Fruit fly (Drosophila melanogaster) whole organism, embryonic: Measurements from ENCODE around the gene Fign.

Source experiments
- Awh ChIP-seq: fragments of 200-800 bp; sonication (Bioruptor generic); IDR thresholded peaks from 2 replicates; pipeline ENCODE4, ENCODE4 v1.3.6; 2022; ENCODE audit warnings: missing biosample characterization, missing genetic modification characterization
- Bdp1 ChIP-seq: fragments of 200-800 bp; sonication (Bioruptor generic); optimal IDR thresholded peaks from 3 replicates; lab custom pipeline; 2016; ENCODE audit warnings: missing biosample characterization, missing genetic modification characterization
- C15 ChIP-seq: fragments of 200-800 bp; sonication (Bioruptor generic); IDR thresholded peaks from 3 replicates; pipeline ENCODE4 v1.3.6; 2022; ENCODE audit warnings: missing biosample characterization, missing genetic modification characterization
- CG10274 ChIP-seq: fragments of 200-800 bp; sonication (Bioruptor generic); optimal IDR thresholded peaks from 3 replicates; lab custom pipeline; 2017; ENCODE audit warnings: missing biosample characterization, mild to moderate bottlenecking, missing genetic modification characterization
- CG10321 ChIP-seq: fragments of 200-800 bp; sonication (Bioruptor generic); IDR thresholded peaks from 2 replicates; pipeline ENCODE4 v1.3.6; 2022; ENCODE audit warnings: missing biosample characterization, missing genetic modification characterization
- CG10979 ChIP-seq: fragments of 200-800 bp; sonication (Bioruptor generic); optimal IDR thresholded peaks from 2 replicates; lab custom pipeline; 2018; ENCODE audit warnings: missing biosample characterization, mild to moderate bottlenecking, missing genetic modification characterization, moderate library complexity
- CG11093 ChIP-seq: fragments of 200-800 bp; sonication (Bioruptor generic); IDR thresholded peaks from 3 replicates; pipeline ENCODE4 v1.3.6; 2022; ENCODE audit warnings: missing biosample characterization, missing genetic modification characterization
- CG11504 ChIP-seq: fragments of 200-800 bp; sonication (Bioruptor generic); optimal IDR thresholded peaks from 3 replicates; lab custom pipeline; 2019; ENCODE audit warnings: missing biosample characterization, mild to moderate bottlenecking, missing genetic modification characterization, moderate library complexity
- CG11560 ChIP-seq: fragments of 200-800 bp; sonication (Bioruptor generic); IDR thresholded peaks from 3 replicates; pipeline ENCODE4 v1.3.6; 2022; ENCODE audit warnings: missing biosample characterization, missing genetic modification characterization
- CG12236 ChIP-seq: fragments of 200-800 bp; sonication (Bioruptor generic); optimal IDR thresholded peaks from 2 replicates; lab custom pipeline; 2016; ENCODE audit warnings: missing biosample characterization, missing genetic modification characterization
- CG1529 ChIP-seq: fragments of 200-800 bp; sonication (Bioruptor generic); optimal IDR thresholded peaks from 3 replicates; lab custom pipeline; 2018; ENCODE audit warnings: missing biosample characterization, missing genetic modification characterization
- CG15696 ChIP-seq: fragments of 200-800 bp; sonication (Bioruptor generic); optimal IDR thresholded peaks from 2 replicates; lab custom pipeline; 2019; ENCODE audit warnings: missing biosample characterization, mild to moderate bottlenecking, missing genetic modification characterization, moderate library complexity
- CG1602 ChIP-seq: fragments of 200-800 bp; sonication (Bioruptor generic); optimal IDR thresholded peaks from 3 replicates; lab custom pipeline; 2016; ENCODE audit warnings: missing biosample characterization, missing genetic modification characterization
- CG18599 ChIP-seq: fragments of 200-800 bp; sonication (Bioruptor generic); optimal IDR thresholded peaks from 3 replicates; lab custom pipeline; 2017; ENCODE audit warnings: missing biosample characterization, missing genetic modification characterization, mild to moderate bottlenecking, moderate library complexity, missing genetic modification reagents
- CG3163 ChIP-seq: fragments of 200-800 bp; sonication (Bioruptor generic); optimal IDR thresholded peaks from 3 replicates; lab custom pipeline; 2016; ENCODE audit warnings: missing biosample characterization, missing genetic modification characterization
- CG3407 ChIP-seq: fragments of 200-800 bp; sonication (Bioruptor generic); optimal IDR thresholded peaks from 2 replicates; lab custom pipeline; 2018; ENCODE audit warnings: missing biosample characterization, mild to moderate bottlenecking, missing genetic modification characterization
- CG34224 ChIP-seq: fragments of 200-800 bp; sonication (Bioruptor generic); IDR thresholded peaks from 3 replicates; pipeline ENCODE4 v1.3.6; 2022; ENCODE audit warnings: missing biosample characterization, missing genetic modification characterization; ENCODE audit not compliant: partially characterized antibody
- CG3726 ChIP-seq: fragments of 200-800 bp; sonication (Bioruptor generic); IDR thresholded peaks from 3 replicates; pipeline ENCODE4, ENCODE4 v1.3.6; 2022; ENCODE audit warnings: missing biosample characterization, missing genetic modification characterization
- CG4360 ChIP-seq: fragments of 200-800 bp; sonication (Bioruptor generic); IDR thresholded peaks from 2 replicates; pipeline ENCODE4 v1.3.6; 2022; ENCODE audit warnings: missing biosample characterization, missing genetic modification characterization
- CG4424 ChIP-seq: fragments of 200-800 bp; sonication (Bioruptor generic); optimal IDR thresholded peaks from 3 replicates; lab custom pipeline; 2016; ENCODE audit warnings: missing biosample characterization, missing genetic modification characterization
- CG5953 ChIP-seq: fragments of 200-800 bp; sonication (Bioruptor generic); IDR thresholded peaks from 2 replicates; pipeline ENCODE4 v1.3.6; 2022; ENCODE audit warnings: missing biosample characterization, missing genetic modification characterization
- CG7372 ChIP-seq: fragments of 200-800 bp; sonication (Bioruptor generic); IDR thresholded peaks from 2 replicates; pipeline ENCODE4 v1.3.6; 2022; ENCODE audit warnings: missing biosample characterization, missing genetic modification characterization
- CG7745 ChIP-seq: fragments of 200-800 bp; sonication (Bioruptor generic); optimal IDR thresholded peaks from 2 replicates; lab custom pipeline; 2018; ENCODE audit warnings: missing biosample characterization, mild to moderate bottlenecking, missing genetic modification characterization, moderate library complexity
- CG7839 ChIP-seq: fragments of 200-800 bp; sonication (Bioruptor generic); optimal IDR thresholded peaks from 3 replicates; lab custom pipeline; 2018; ENCODE audit warnings: missing biosample characterization, mild to moderate bottlenecking, missing genetic modification characterization, moderate library complexity
- CG7963 ChIP-seq: fragments of 200-800 bp; sonication (Bioruptor generic); IDR thresholded peaks from 3 replicates; pipeline ENCODE4 v1.3.6; 2022; ENCODE audit warnings: missing biosample characterization, missing genetic modification characterization; ENCODE audit not compliant: partially characterized antibody
- CG9727 ChIP-seq: fragments of 200-800 bp; sonication (Bioruptor generic); optimal IDR thresholded peaks from 3 replicates; lab custom pipeline; 2017; ENCODE audit warnings: missing biosample characterization, mild to moderate bottlenecking, missing genetic modification characterization
- Dbx ChIP-seq: fragments of 200-800 bp; sonication (Bioruptor generic); IDR thresholded peaks from 3 replicates; pipeline ENCODE4 v1.3.6; 2022; ENCODE audit warnings: missing biosample characterization, missing genetic modification characterization
- Drgx ChIP-seq: fragments of 200-800 bp; sonication (Bioruptor generic); IDR thresholded peaks from 2 replicates; pipeline ENCODE4 v1.3.6; 2022; ENCODE audit warnings: missing biosample characterization, missing genetic modification characterization
- HmgZ ChIP-seq: fragments of 200-800 bp; sonication (Bioruptor generic); optimal IDR thresholded peaks from 2 replicates; lab custom pipeline; 2018; ENCODE audit warnings: missing biosample characterization, mild to moderate bottlenecking, missing genetic modification characterization
- Lhr ChIP-seq: fragments of 200-800 bp; sonication (Bioruptor generic); optimal IDR thresholded peaks from 3 replicates; lab custom pipeline; 2017; ENCODE audit warnings: mild to moderate bottlenecking, missing biosample characterization, missing genetic modification reagents, missing genetic modification characterization
- Side ChIP-seq: fragments of 200-800 bp; sonication (Bioruptor generic); optimal IDR thresholded peaks from 2 replicates; lab custom pipeline; 2016; ENCODE audit warnings: missing biosample characterization, missing genetic modification characterization
- Sox100B ChIP-seq: fragments of 200-800 bp; sonication (Bioruptor generic); optimal IDR thresholded peaks from 3 replicates; lab custom pipeline; 2018; ENCODE audit warnings: missing biosample characterization, mild to moderate bottlenecking, missing genetic modification characterization
- Xrp1 ChIP-seq: fragments of 200-800 bp; sonication (Bioruptor generic); IDR thresholded peaks from 2 replicates; pipeline ENCODE4 v1.3.6; 2022; ENCODE audit warnings: missing biosample characterization, missing genetic modification characterization
- ci ChIP-seq: fragments of 200-800 bp; sonication (Bioruptor generic); IDR thresholded peaks from 3 replicates; pipeline ENCODE4 v1.3.6; 2022; ENCODE audit warnings: missing biosample characterization, missing genetic modification characterization
- dmrt11E ChIP-seq: fragments of 200-800 bp; sonication (Bioruptor generic); optimal IDR thresholded peaks from 3 replicates; lab custom pipeline; 2018; ENCODE audit warnings: missing biosample characterization, mild to moderate bottlenecking, missing genetic modification characterization, moderate library complexity
- en ChIP-seq: fragments of 200-800 bp; sonication (Bioruptor generic); optimal IDR thresholded peaks from 2 replicates; lab custom pipeline; 2016; ENCODE audit warnings: missing biosample characterization, missing genetic modification characterization
- exex ChIP-seq: fragments of 200-800 bp; sonication (Bioruptor generic); optimal IDR thresholded peaks from 4 replicates; lab custom pipeline; 2018; ENCODE audit warnings: missing biosample characterization, mild to moderate bottlenecking, missing genetic modification characterization, moderate library complexity
- fd3F ChIP-seq: fragments of 200-800 bp; sonication (Bioruptor generic); optimal IDR thresholded peaks from 2 replicates; lab custom pipeline; 2018; ENCODE audit warnings: missing biosample characterization, mild to moderate bottlenecking, missing genetic modification characterization, moderate library complexity
- gem ChIP-seq: fragments of 200-800 bp; sonication (Bioruptor generic); optimal IDR thresholded peaks from 2 replicates; lab custom pipeline; 2019; ENCODE audit warnings: missing biosample characterization, mild to moderate bottlenecking, missing genetic modification characterization, moderate library complexity
- her ChIP-seq: fragments of 200-800 bp; sonication (Bioruptor generic); optimal IDR thresholded peaks from 2 replicates; lab custom pipeline; 2016; ENCODE audit warnings: missing biosample characterization, missing genetic modification characterization
- kni ChIP-seq: fragments of 200-800 bp; sonication (Bioruptor generic); optimal IDR thresholded peaks from 3 replicates; lab custom pipeline; 2017; ENCODE audit warnings: mild to moderate bottlenecking, missing biosample characterization, missing genetic modification reagents, missing genetic modification characterization
- psq ChIP-seq: fragments of 200-800 bp; sonication (Bioruptor generic); optimal IDR thresholded peaks from 2 replicates; lab custom pipeline; 2017; ENCODE audit warnings: missing biosample characterization, missing genetic modification characterization
- pum ChIP-seq: fragments of 200-800 bp; sonication (Bioruptor generic); optimal IDR thresholded peaks from 2 replicates; lab custom pipeline; 2016; ENCODE audit warnings: missing biosample characterization, missing genetic modification characterization
- slbo ChIP-seq: fragments of 200-800 bp; sonication (Bioruptor generic); IDR thresholded peaks from 2 replicates; pipeline ENCODE4 v1.3.6; 2022; ENCODE audit warnings: missing biosample characterization, missing genetic modification characterization
- stc ChIP-seq: fragments of 200-800 bp; sonication (Bioruptor generic); IDR thresholded peaks from 2 replicates; pipeline ENCODE4 v1.3.6; 2022; ENCODE audit warnings: missing biosample characterization, missing genetic modification characterization
- tio ChIP-seq: fragments of 200-800 bp; sonication (Bioruptor generic); optimal IDR thresholded peaks from 2 replicates; lab custom pipeline; 2017; ENCODE audit warnings: missing biosample characterization, missing genetic modification characterization, inconsistent platforms
- vvl ChIP-seq: fragments of 200-800 bp; sonication (Bioruptor generic); IDR thresholded peaks from 2 replicates; pipeline ENCODE4 v1.3.6; 2022; ENCODE audit warnings: missing biosample characterization, missing genetic modification characterization

Gene Fign

DNA sequence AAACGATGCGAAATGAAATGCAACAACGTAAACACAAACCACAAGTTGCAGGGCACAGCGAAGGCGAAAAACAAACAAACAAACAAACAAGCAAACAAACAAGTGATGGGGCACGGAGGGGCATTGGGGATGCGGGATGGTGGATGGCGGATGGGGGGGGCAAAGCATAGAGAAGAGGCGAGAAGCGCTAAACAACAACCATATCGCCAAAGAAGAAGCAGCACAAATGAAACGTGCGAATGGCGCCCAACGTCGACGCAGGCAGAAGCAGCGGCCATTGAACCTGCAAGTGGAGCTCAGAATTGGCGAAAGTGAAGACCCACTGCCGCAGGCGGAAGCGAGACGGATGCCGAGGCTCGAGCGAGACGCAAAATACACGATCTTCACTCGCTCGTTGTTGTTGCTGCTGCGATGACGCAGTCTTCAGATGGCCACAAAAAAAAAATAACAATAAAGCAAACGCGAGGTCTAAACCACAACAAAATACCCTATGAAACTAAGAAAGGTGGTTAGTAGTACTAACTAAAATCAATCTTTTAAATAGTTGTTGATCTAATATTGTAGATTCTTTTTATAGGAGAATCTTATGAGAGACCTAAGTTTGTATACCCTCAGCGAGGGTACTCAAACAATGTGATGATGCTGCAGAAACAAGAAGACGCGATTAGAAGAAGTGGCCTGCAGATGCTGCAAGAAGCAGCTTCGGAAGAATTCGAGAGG, 26.3 kb upstream of the Fign start (continued):
- TF ChIP-seq CG1529 (peak; percentile 24), HmgZ (no peak), CG10979 (peak; percentile 15), Xrp1 (GFP tag; lab: Robert Waterston, UW) (peak; percentile 40; the same call in 1 of the 2 replicates), CG12236 (no peak), CG18599 (GFP tag; lab: Kevin White, UChicago) (peak; percentile 5), CG9727 (GFP tag; lab: Kevin White, UChicago) (no peak), ci (GFP tag; lab: Robert Waterston, UW) (peak; percentile 60; the same call in 1 of the 3 replicates), Dbx (GFP tag; lab: Robert Waterston, UW) (0 out of 3 replicates have a peak, but pooled peaks have one; percentile 23), psq (GFP tag; lab: Kevin White, UChicago) (peak; percentile 59), CG7963 (GFP tag; lab: Robert Waterston, UW) (no peak), pum (GFP tag; lab: Kevin White, UChicago) (no peak), Awh (no peak), CG1602 (GFP tag; lab: Kevin White, UChicago) (no peak), CG11504 (tag; lab: Kevin White, UChicago) (peak; percentile 31), kni (GFP tag; lab: Kevin White, UChicago) (peak; percentile 3), vvl (GFP tag; lab: Robert Waterston, UW) (peak; percentile 55), gem (tag; lab: Kevin White, UChicago) (peak; percentile 11), CG7745 (tag; lab: Kevin White, UChicago) (no peak), Side (GFP tag; lab: Kevin White, UChicago) (no peak), exex (tag; lab: Kevin White, UChicago) (no peak), CG4360 (peak; percentile 41)

DNA sequence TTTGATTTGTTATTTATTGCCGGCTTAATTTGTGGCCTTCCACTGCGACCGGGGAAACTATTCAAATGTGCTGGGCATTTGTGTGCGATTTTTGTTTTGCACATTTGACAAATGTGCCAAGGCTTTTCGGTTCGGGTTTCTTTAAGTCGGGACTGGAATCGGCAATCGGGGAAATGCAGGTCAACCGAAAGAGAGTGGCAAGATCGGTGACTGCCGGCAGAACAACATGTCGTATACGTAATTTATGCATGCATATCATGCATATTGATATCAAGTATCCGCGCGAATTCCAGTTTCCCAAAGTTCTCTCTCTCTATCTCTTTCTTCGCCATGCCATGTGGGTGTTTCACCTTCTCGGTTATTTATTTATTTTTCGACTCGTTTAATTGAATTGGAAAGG, 22.7 kb upstream of the Fign start:
- no peak for TF ChIP-seq CG10274
- TF ChIP-seq CG7372 (GFP tag; lab: Robert Waterston, UW) = peak; percentile 55
- TF ChIP-seq, all 482 proteins: peak for 1

DNA sequence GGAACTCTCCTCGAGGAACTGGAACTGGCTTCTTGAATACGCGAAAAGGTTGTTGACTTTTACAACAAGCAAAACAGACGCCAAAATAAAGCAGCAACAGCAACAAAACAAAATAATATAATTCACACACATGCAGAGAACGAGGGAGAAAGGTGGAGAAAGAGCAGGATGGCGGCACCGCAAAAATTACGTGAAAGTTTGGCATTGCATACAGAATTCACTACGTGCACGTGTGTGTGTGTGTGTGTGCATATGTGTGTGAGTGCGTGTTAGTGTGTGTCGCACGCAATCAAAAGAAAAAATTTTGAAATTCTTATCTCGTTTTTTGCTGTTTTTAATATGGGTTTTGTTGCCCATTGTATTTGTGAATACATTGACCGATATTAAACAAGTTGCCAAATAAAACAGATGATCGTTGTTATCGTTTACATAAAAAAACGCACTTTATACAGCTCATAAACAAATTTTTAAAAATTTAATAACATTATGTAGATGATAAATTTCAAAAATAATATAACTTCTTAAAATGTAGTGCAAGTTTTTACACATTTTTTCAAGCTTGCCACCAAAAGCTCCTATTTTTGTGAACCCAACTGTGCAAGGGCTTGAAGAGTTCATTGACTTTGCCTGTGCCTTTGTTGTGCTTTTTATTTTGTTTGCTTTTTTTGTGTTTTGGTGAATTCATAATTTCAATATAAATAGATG, 21.7 kb upstream of the Fign start:
- TF ChIP-seq C15 (GFP tag; lab: Robert Waterston, UW) (no peak), slbo (GFP tag; lab: Robert Waterston, UW) (no peak), CG3163 (GFP tag; lab: Kevin White, UChicago) (no peak), CG4424 (no peak), en (GFP tag; lab: Kevin White, UChicago) (no peak), tio (GFP tag; lab: Kevin White, UChicago) (peak; percentile 23), Sox100B (GFP tag; lab: Kevin White, UChicago) (peak; percentile 2), CG3407 (GFP tag; lab: Kevin White, UChicago) (no peak), her (GFP tag; lab: Kevin White, UChicago) (no peak), Bdp1 (GFP tag; lab: Kevin White, UChicago) (no peak), Drgx (GFP tag; lab: Robert Waterston, UW) (0 out of 2 replicates have a peak, but pooled peaks have one; percentile 11), dmrt11E (tag; lab: Kevin White, UChicago) (no peak), Lhr (GFP tag; lab: Kevin White, UChicago) (no peak), stc (GFP tag; lab: Robert Waterston, UW) (no peak), CG3726 (no peak), CG34224 (GFP tag; lab: Robert Waterston, UW) (no peak), CG5953 (GFP tag; lab: Robert Waterston, UW) (no peak), CG15696 (tag; lab: Kevin White, UChicago) (no peak), CG11560 (no peak), CG10321 (GFP tag; lab: Robert Waterston, UW) (no peak), CG11093 (no peak), CG7839 (tag; lab: Kevin White, UChicago) (peak; percentile 44), fd3F (GFP tag; lab: Kevin White, UChicago) (no peak), CG7963 (GFP tag; lab: Robert Waterston, UW) (no peak)
